Fruit fly (Drosophila melanogaster) whole organism, embryonic: ENCODE results near the gene wapl.

Source experiments
- CG11696 ChIP-seq: fragments of 200-800 bp; sonication (Bioruptor generic); IDR thresholded peaks from 2 replicates; pipeline ENCODE4 v1.3.6; 2022; ENCODE audit warnings: missing biosample characterization, missing genetic modification characterization
- CG1603 ChIP-seq: fragments of 200-800 bp; sonication (Bioruptor generic); optimal IDR thresholded peaks from 2 replicates; lab custom pipeline; 2019; ENCODE audit warnings: missing biosample characterization, mild to moderate bottlenecking, missing genetic modification characterization, moderate library complexity
- CG17612 ChIP-seq: fragments of 200-800 bp; sonication (Bioruptor generic); IDR thresholded peaks from 2 replicates; pipeline ENCODE4 v1.3.6; 2022; ENCODE audit warnings: missing biosample characterization, missing genetic modification characterization
- CG6175 ChIP-seq: fragments of 200-800 bp; sonication (Bioruptor generic); IDR thresholded peaks from 3 replicates; pipeline ENCODE4 v1.3.6; 2022; ENCODE audit warnings: missing biosample characterization, missing genetic modification characterization
- CG6272 ChIP-seq: fragments of 200-800 bp; sonication (Bioruptor generic); IDR thresholded peaks from 2 replicates; pipeline ENCODE4 v1.3.6; 2022; ENCODE audit warnings: missing biosample characterization, missing genetic modification characterization
- CG7357 ChIP-seq: fragments of 200-800 bp; sonication (Bioruptor generic); IDR thresholded peaks from 3 replicates; pipeline ENCODE4 v1.3.6; 2022; ENCODE audit warnings: missing biosample characterization, missing genetic modification characterization
- CG7786 ChIP-seq: fragments of 200-800 bp; sonication (Bioruptor generic); optimal IDR thresholded peaks from 2 replicates; lab custom pipeline; 2016; ENCODE audit warnings: missing biosample characterization, missing genetic modification characterization
- Doc3 ChIP-seq: fragments of 200-800 bp; sonication (Bioruptor generic); IDR thresholded peaks from 3 replicates; pipeline ENCODE4 v1.3.6; 2022; ENCODE audit warnings: missing biosample characterization, missing genetic modification characterization; ENCODE audit not compliant: partially characterized antibody
- bsh ChIP-seq, 2 experiments: fragments of 200-800 bp; sonication (Bioruptor generic); optimal IDR thresholded peaks; 2 replicates each; lab custom pipeline; 2017 to 2018; ENCODE audit warnings: mild to moderate bottlenecking in 2 of 2, missing biosample characterization in 2 of 2, missing genetic modification characterization in 2 of 2, moderate library complexity in 1 of 2
- hkb ChIP-seq, 2 experiments: fragments of 200-800 bp in 1 of 2; fragments of >200 bp in 1 of 2; sonication (Bioruptor generic) in 1 of 2; IDR thresholded peaks in 1 of 2; optimal IDR thresholded peaks in 1 of 2; 2 replicates each; pipeline versions ENCODE4 v1.3.6 to Lab custom; 2017 to 2022; ENCODE audit warnings: missing biosample characterization in 1 of 2, missing genetic modification characterization in 1 of 2
- kah ChIP-seq: fragments of 200-800 bp; sonication (Bioruptor generic); optimal IDR thresholded peaks from 2 replicates; lab custom pipeline; 2018; ENCODE audit warnings: missing biosample characterization, mild to moderate bottlenecking, missing genetic modification characterization
- psq ChIP-seq: fragments of 200-800 bp; sonication (Bioruptor generic); optimal IDR thresholded peaks from 2 replicates; lab custom pipeline; 2017; ENCODE audit warnings: missing biosample characterization, missing genetic modification characterization

DNA sequence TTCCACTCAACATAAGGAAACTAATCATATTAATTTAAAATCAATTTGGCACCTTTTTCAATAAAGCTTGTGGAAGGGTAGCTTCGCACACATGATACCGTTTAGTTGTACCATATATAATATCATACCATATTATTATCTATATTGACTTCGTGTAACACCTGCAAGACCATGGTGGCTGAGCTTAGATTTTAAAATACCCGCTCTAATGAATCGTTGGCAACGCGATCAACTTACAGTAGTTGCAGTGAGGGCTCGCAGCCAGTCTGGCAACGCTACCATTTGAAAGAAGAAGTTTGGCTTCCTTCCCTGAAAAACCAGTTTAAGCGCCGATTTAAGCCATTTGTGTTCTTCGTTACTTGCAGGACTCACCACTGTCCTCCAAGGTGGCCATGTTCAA is 11.6 kb upstream of the wapl start:
- TF ChIP-seq CG1603 (tag; lab: Kevin White, UChicago) (peak; percentile 11), hkb (optimal IDR thresholded peaks at IDR 0.05; lab: Kevin White, UChicago) (peak; percentile 41), hkb (GFP tag; IDR thresholded peaks at IDR 0.05; lab: Robert Waterston, UW) (no peak), CG6175 (GFP tag; lab: Robert Waterston, UW) (no peak), bsh (GFP tag; optimal IDR thresholded peaks at IDR 0.05; lab: Kevin White, UChicago) (no peak), CG17612 (no peak), Doc3 (no peak), CG7357 (GFP tag; lab: Robert Waterston, UW) (no peak), kah (no peak), CG11696 (GFP tag; lab: Robert Waterston, UW) (no peak), CG6272 (GFP tag; lab: Robert Waterston, UW) (no peak), CG7786 (GFP tag; lab: Kevin White, UChicago) (no peak), psq (no peak)
